Fruit fly (Drosophila melanogaster): ENCODE measurements around the gene OdsH.

DNA sequence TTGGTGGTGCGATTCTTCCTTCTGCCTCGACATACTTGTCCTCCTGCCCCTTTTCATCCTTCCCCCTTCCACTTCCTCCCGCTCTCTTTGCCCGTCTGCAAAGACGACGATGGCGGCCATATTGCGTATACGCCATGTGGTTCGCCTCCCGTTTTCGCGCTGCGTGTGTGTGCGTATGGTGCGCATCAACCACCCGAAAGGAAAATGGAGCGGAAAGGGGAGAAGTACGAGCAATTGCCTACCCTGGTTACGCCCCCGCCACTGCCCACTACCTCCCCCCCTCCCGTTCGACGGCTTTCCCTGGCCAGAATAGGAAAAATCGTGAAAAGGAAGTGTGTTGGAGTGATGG, 9.0 kb downstream of the OdsH start:
- TF ChIP-seq pan (optimal IDR thresholded peaks at IDR 0.05) (no peak), Dif (GFP tag; optimal IDR thresholded peaks at IDR 0.05; ENCODE audit: partially characterized antibody) (no peak), CrebA (GFP tag; optimal IDR thresholded peaks at IDR 0.05; ENCODE audit: borderline replicate concordance) (no peak), Dfd (GFP tag; optimal IDR thresholded peaks at IDR 0.05) (no peak), sv (GFP tag; optimal IDR thresholded peaks at IDR 0.05) (no peak), sage (GFP tag; optimal IDR thresholded peaks at IDR 0.05) (no peak), tai (GFP tag; optimal IDR thresholded peaks at IDR 0.05) (no peak), dsf (GFP tag; optimal IDR thresholded peaks at IDR 0.05; ENCODE audit: borderline replicate concordance) (no peak)

All from whole organism, wandering third instar larva.